Worm (Caenorhabditis elegans) whole organism, late embryonic: ENCODE data around the gene dnj-23.

Experiments
- F13H6.1 ChIP-seq: sonication (generic microtip); optimal IDR thresholded peaks from 2 replicates; lab custom pipeline; 2016; ENCODE audit warnings: missing genetic modification characterization, missing compliant biosample characterization
- ama-1 ChIP-seq: fragments of 150-350 bp; optimal IDR thresholded peaks from 2 replicates; lab custom pipeline; 2014
- ceh-19 ChIP-seq: fragments of 200-800 bp; sonication (Bioruptor generic); optimal IDR thresholded peaks from 2 replicates; lab custom pipeline; 2018; ENCODE audit warnings: mild to moderate bottlenecking, missing genetic modification characterization, missing compliant biosample characterization
- ceh-2 ChIP-seq: sonication (generic microtip); optimal IDR thresholded peaks from 2 replicates; lab custom pipeline; 2016; ENCODE audit warnings: missing genotype, missing genetic modification characterization, missing compliant biosample characterization
- ceh-30 ChIP-seq: fragments of 150-350 bp; optimal IDR thresholded peaks from 2 replicates; lab custom pipeline; 2014; ENCODE audit warnings: missing biosample characterization, missing genetic modification characterization
- ceh-34 ChIP-seq: sonication (generic microtip); optimal IDR thresholded peaks from 2 replicates; lab custom pipeline; 2016; ENCODE audit warnings: mild to moderate bottlenecking, missing genetic modification characterization, missing compliant biosample characterization
- ceh-48 ChIP-seq: sonication (generic microtip); optimal IDR thresholded peaks from 2 replicates; lab custom pipeline; 2016; ENCODE audit warnings: missing genetic modification characterization, inconsistent platforms, missing compliant biosample characterization
- ceh-6 ChIP-seq: fragments of 200-800 bp; sonication (Bioruptor generic); optimal IDR thresholded peaks from 2 replicates; lab custom pipeline; 2018; ENCODE audit warnings: mild to moderate bottlenecking, missing genetic modification characterization, missing compliant biosample characterization
- ceh-9 ChIP-seq: sonication (generic microtip); optimal IDR thresholded peaks from 2 replicates; lab custom pipeline; 2016; ENCODE audit warnings: mild to moderate bottlenecking, missing genetic modification characterization, inconsistent platforms, missing compliant biosample characterization
- dve-1 ChIP-seq: sonication (generic microtip); optimal IDR thresholded peaks from 2 replicates; lab custom pipeline; 2017; ENCODE audit warnings: antibody characterized with exemption, mild to moderate bottlenecking, missing genetic modification characterization, missing compliant biosample characterization
- elt-2 ChIP-seq: sonication (generic microtip); optimal IDR thresholded peaks from 2 replicates; lab custom pipeline; 2016; ENCODE audit warnings: missing genetic modification reagents, missing genetic modification characterization, missing compliant biosample characterization
- ets-4 ChIP-seq: sonication (generic microtip); optimal IDR thresholded peaks from 2 replicates; lab custom pipeline; 2016; ENCODE audit warnings: missing genetic modification characterization, missing compliant biosample characterization
- eyg-1 ChIP-seq: sonication (generic microtip); optimal IDR thresholded peaks from 2 replicates; lab custom pipeline; 2016; ENCODE audit warnings: missing genotype, missing genetic modification characterization, missing compliant biosample characterization
- fkh-10 ChIP-seq: fragments of 150-350 bp; optimal IDR thresholded peaks from 2 replicates; lab custom pipeline; 2014; ENCODE audit warnings: missing biosample characterization, missing genetic modification reagents, missing genetic modification characterization
- gmeb-2 ChIP-seq: sonication (generic microtip); optimal IDR thresholded peaks from 2 replicates; lab custom pipeline; 2016; ENCODE audit warnings: missing genetic modification characterization, inconsistent platforms, missing compliant biosample characterization
- hlh-15 ChIP-seq: sonication (generic microtip); optimal IDR thresholded peaks from 2 replicates; lab custom pipeline; 2016; ENCODE audit warnings: missing genetic modification characterization, missing compliant biosample characterization
- lim-6 ChIP-seq: sonication (generic microtip); optimal IDR thresholded peaks from 2 replicates; lab custom pipeline; 2016; ENCODE audit warnings: missing genetic modification characterization, missing compliant biosample characterization
- madf-2 ChIP-seq: sonication (generic microtip); optimal IDR thresholded peaks from 2 replicates; lab custom pipeline; 2017; ENCODE audit warnings: missing genetic modification characterization, missing compliant biosample characterization
- mec-3 ChIP-seq: sonication (generic microtip); optimal IDR thresholded peaks from 2 replicates; lab custom pipeline; 2016; ENCODE audit warnings: borderline replicate concordance, missing genetic modification characterization, missing compliant biosample characterization
- nfya-1 ChIP-seq: sonication (generic microtip); optimal IDR thresholded peaks from 2 replicates; lab custom pipeline; 2017; ENCODE audit warnings: missing genetic modification characterization, mild to moderate bottlenecking, missing compliant biosample characterization, antibody characterized with exemption, moderate library complexity
- nhr-11 ChIP-seq: fragments of 150-350 bp; optimal IDR thresholded peaks from 2 replicates; lab custom pipeline; 2014; ENCODE audit warnings: missing biosample characterization, missing genetic modification characterization
- nhr-232 ChIP-seq: sonication (generic microtip); optimal IDR thresholded peaks from 2 replicates; lab custom pipeline; 2016; ENCODE audit warnings: missing genetic modification characterization, missing compliant biosample characterization
- npax-4 ChIP-seq: sonication (generic microtip); optimal IDR thresholded peaks from 2 replicates; lab custom pipeline; 2016; ENCODE audit warnings: missing genetic modification characterization, missing compliant biosample characterization
- pag-3 ChIP-seq: sonication (generic microtip); optimal IDR thresholded peaks from 2 replicates; lab custom pipeline; 2016; ENCODE audit warnings: missing compliant biosample characterization, missing genetic modification characterization, borderline replicate concordance
- pat-9 ChIP-seq: fragments of 200-800 bp; sonication (Bioruptor generic); optimal IDR thresholded peaks from 2 replicates; lab custom pipeline; 2018; ENCODE audit warnings: mild to moderate bottlenecking, missing genetic modification characterization, moderate library complexity, missing compliant biosample characterization
- pax-1 ChIP-seq: fragments of 150-350 bp; optimal IDR thresholded peaks from 2 replicates; lab custom pipeline; 2014; ENCODE audit warnings: missing biosample characterization, missing genetic modification characterization
- pha-2 ChIP-seq: sonication (generic microtip); optimal IDR thresholded peaks from 2 replicates; lab custom pipeline; 2017; ENCODE audit warnings: mild to moderate bottlenecking, missing genetic modification characterization, missing compliant biosample characterization
- pqm-1 ChIP-seq: sonication (generic microtip); optimal IDR thresholded peaks from 2 replicates; lab custom pipeline; 2016; ENCODE audit warnings: missing genetic modification characterization, missing compliant biosample characterization
- pros-1 ChIP-seq: fragments of 150-350 bp; optimal IDR thresholded peaks from 2 replicates; lab custom pipeline; 2014; ENCODE audit warnings: missing biosample characterization, missing genetic modification reagents, missing genetic modification characterization
- ref-2 ChIP-seq: sonication (generic microtip); optimal IDR thresholded peaks from 2 replicates; lab custom pipeline; 2016; ENCODE audit warnings: missing genetic modification characterization, missing compliant biosample characterization
- rnt-1 ChIP-seq: sonication (generic microtip); optimal IDR thresholded peaks from 2 replicates; lab custom pipeline; 2016; ENCODE audit warnings: missing genetic modification characterization, missing compliant biosample characterization
- sdc-2 ChIP-seq: sonication (generic microtip); optimal IDR thresholded peaks from 2 replicates; lab custom pipeline; 2016; ENCODE audit warnings: missing genotype, missing genetic modification characterization, missing compliant biosample characterization
- syd-9 ChIP-seq: sonication (generic microtip); optimal IDR thresholded peaks from 2 replicates; lab custom pipeline; 2016; ENCODE audit warnings: mild to moderate bottlenecking, missing genetic modification characterization, moderate library complexity, missing compliant biosample characterization
- unc-3 ChIP-seq, 2 experiments: fragments of 200-800 bp in 1 of 2; sonication (Bioruptor generic) in 1 of 2; sonication (generic microtip) in 1 of 2; conservative IDR thresholded peaks in 1 of 2; optimal IDR thresholded peaks in 1 of 2; 2 replicates each; pipeline versions ENCODE4 v1.3.6 to Lab custom; 2016 to 2022; ENCODE audit warnings: missing compliant biosample characterization in 2 of 2, missing genetic modification characterization in 2 of 2, missing genetic modification reagents in 1 of 2
- unc-42 ChIP-seq: sonication (generic microtip); optimal IDR thresholded peaks from 2 replicates; lab custom pipeline; 2016; ENCODE audit warnings: missing genotype, missing genetic modification characterization, missing compliant biosample characterization
- unc-55 ChIP-seq: sonication (generic microtip); optimal IDR thresholded peaks from 2 replicates; lab custom pipeline; 2017; ENCODE audit warnings: missing biosample characterization, missing genetic modification reagents, missing genetic modification characterization

Gene dnj-23

ce11 chrII:9072769-9073168, 35.6 kb downstream of the dnj-23 start:
- TF ChIP-seq ama-1 (lab: Kevin White, UChicago) (no peak), fkh-10 (no peak), ceh-9 (tag; lab: Kevin White, UChicago) (no peak), unc-3 (GFP tag; conservative IDR thresholded peaks at IDR 0.05; lab: Robert Waterston, UW) (no peak), unc-3 (tag; optimal IDR thresholded peaks at IDR 0.05; lab: Kevin White, UChicago) (no peak), syd-9 (tag; lab: Kevin White, UChicago) (no peak), unc-42 (tag; lab: Kevin White, UChicago) (no peak), pat-9 (no peak), madf-2 (tag; lab: Kevin White, UChicago) (no peak), nhr-11 (no peak), npax-4 (no peak), gmeb-2 (no peak), ref-2 (tag; lab: Kevin White, UChicago) (no peak), pros-1 (tag; lab: Kevin White, UChicago) (no peak), pag-3 (tag; lab: Kevin White, UChicago) (no peak), lim-6 (tag; lab: Kevin White, UChicago) (no peak), ceh-19 (no peak), ets-4 (tag; lab: Kevin White, UChicago) (no peak)

- TF ChIP-seq hlh-15 (tag; lab: Kevin White, UChicago) (no peak), ets-4 (tag; lab: Kevin White, UChicago) (no peak), dve-1 (tag; lab: Kevin White, UChicago) (no peak)
Observed at ce11 chrII:9070740-9071139, 37.7 kb downstream of the dnj-23 start, which contains the start of gene T24B8.4. T24B8.4 (minus strand) TSS chrII:9070840.

ce11 chrII:9069836-9070235, 38.6 kb downstream of the dnj-23 start:
- TF ChIP-seq elt-2 (tag; lab: Kevin White, UChicago) (no peak), unc-42 (tag; lab: Kevin White, UChicago) (no peak), lim-6 (tag; lab: Kevin White, UChicago) (no peak), unc-55 (GFP tag; lab: Kevin White, UChicago) (no peak), rnt-1 (tag; lab: Kevin White, UChicago) (no peak), pax-1 (tag; lab: Kevin White, UChicago) (no peak), ceh-2 (tag; lab: Kevin White, UChicago) (no peak), ceh-6 (GFP tag; lab: Kevin White, UChicago) (no peak), ceh-34 (tag; lab: Kevin White, UChicago) (no peak)

- TF ChIP-seq ama-1 (lab: Kevin White, UChicago) (no peak), pha-2 (tag; lab: Kevin White, UChicago) (no peak), mec-3 (tag; lab: Kevin White, UChicago) (no peak), ceh-30 (no peak), sdc-2 (tag; lab: Kevin White, UChicago) (no peak), F13H6.1 (tag; lab: Kevin White, UChicago) (no peak)
Observed at ce11 chrII:9064437-9064836, 44.0 kb downstream of the dnj-23 start.

ce11 chrII:9063350-9063749, 45.0 kb downstream of the dnj-23 start:
- TF ChIP-seq unc-42 (tag; lab: Kevin White, UChicago), result no peak
- no peak for TF ChIP-seq unc-55 (GFP tag; lab: Kevin White, UChicago)
- TF ChIP-seq pax-1 (tag; lab: Kevin White, UChicago), result peak; percentile 23
- no peak for TF ChIP-seq hlh-15 (tag; lab: Kevin White, UChicago)
- TF ChIP-seq F13H6.1 (tag; lab: Kevin White, UChicago), result no peak
- TF ChIP-seq nhr-232, result no peak
- TF ChIP-seq nfya-1, result no peak
- no peak for TF ChIP-seq ceh-6 (GFP tag; lab: Kevin White, UChicago)
- TF ChIP-seq eyg-1 (tag; lab: Kevin White, UChicago), result no peak
- TF ChIP-seq pqm-1, result no peak
- TF ChIP-seq fkh-10, result no peak
- no peak for TF ChIP-seq dve-1 (tag; lab: Kevin White, UChicago)
- peak; percentile 59 for TF ChIP-seq ref-2 (tag; lab: Kevin White, UChicago)
- no peak for TF ChIP-seq gmeb-2
- TF ChIP-seq nhr-11, result no peak
- TF ChIP-seq ceh-48 (tag; lab: Kevin White, UChicago), result no peak
- TF ChIP-seq, all 69 proteins: peak for 2
